Worm (Caenorhabditis elegans): ENCODE results near the gene R148.4.

- no peak for TF ChIP-seq F33H1.4 (GFP tag; IDR thresholded peaks at IDR 0.05)
- TF ChIP-seq snpc-4 (GFP tag; optimal IDR thresholded peaks at IDR 0.05) = no peak
- TF ChIP-seq snpc-4 (tag; optimal IDR thresholded peaks at IDR 0.05) = no peak
- no peak for TF ChIP-seq pbrm-1 (GFP tag; IDR thresholded peaks at IDR 0.05)
- no peak for TF ChIP-seq unc-62 (GFP tag; optimal IDR thresholded peaks at IDR 0.05)
- TF ChIP-seq fkh-3 (tag; optimal IDR thresholded peaks at IDR 0.05) = no peak
Measured at ce11 chrIII:3142078-3142477, 29.3 kb upstream of the R148.4 start.
